Fruit fly (Drosophila melanogaster) whole organism, larva: ENCODE results near the gene cbt.

Experiments used
- noc ChIP-seq: fragments of 200-800 bp; sonication (Bioruptor generic); optimal IDR thresholded peaks from 3 replicates; lab custom pipeline; 2019; ENCODE audit warnings: missing biosample characterization, mild to moderate bottlenecking, missing genetic modification characterization, moderate library complexity

The cbt gene

dm6 chr2L:479483-480195, at the start of gene cbt:
TSS of gene cbt (minus strand) at chr2L:479688.
- TF ChIP-seq noc (tag; lab: Kevin White, UChicago) = peak; percentile 98

- no peak for TF ChIP-seq noc (tag; lab: Kevin White, UChicago)
Measured at dm6 chr2L:527689-528088, 48.2 kb upstream of the cbt start.

dm6 chr2L:526924-527307, 47.4 kb upstream of the cbt start:
- TF ChIP-seq noc (tag; lab: Kevin White, UChicago) = no peak

- TF ChIP-seq noc (tag; lab: Kevin White, UChicago) = no peak
Measured at dm6 chr2L:526192-526923, 46.9 kb upstream of the cbt start.

- TF ChIP-seq noc (tag; lab: Kevin White, UChicago) = no peak
Measured at dm6 chr2L:525547-526180, 46.2 kb upstream of the cbt start.

dm6 chr2L:524515-524920, 45.0 kb upstream of the cbt start:
- no peak for TF ChIP-seq noc (tag; lab: Kevin White, UChicago)

dm6 chr2L:523165-523835, 43.8 kb upstream of the cbt start:
- peak; percentile 61 for TF ChIP-seq noc (tag; lab: Kevin White, UChicago)

- no peak for TF ChIP-seq noc (tag; lab: Kevin White, UChicago)
Measured at dm6 chr2L:522752-523151, 43.3 kb upstream of the cbt start.

dm6 chr2L:521940-522632, 42.6 kb upstream of the cbt start:
- TF ChIP-seq noc (tag; lab: Kevin White, UChicago) = peak; percentile 18

dm6 chr2L:521001-521827, 41.7 kb upstream of the cbt start:
- no peak for TF ChIP-seq noc (tag; lab: Kevin White, UChicago)

- no peak for TF ChIP-seq noc (tag; lab: Kevin White, UChicago)
Measured at dm6 chr2L:520331-521000, 41.0 kb upstream of the cbt start.

- no peak for TF ChIP-seq noc (tag; lab: Kevin White, UChicago)
Measured at dm6 chr2L:518979-519891, 39.7 kb upstream of the cbt start.

- no peak for TF ChIP-seq noc (tag; lab: Kevin White, UChicago)
Measured at dm6 chr2L:518620-518913, 39.1 kb upstream of the cbt start.
